Fruit fly (Drosophila melanogaster): ENCODE measurements around the gene rictor.

- TF ChIP-seq Lpt (GFP tag; optimal IDR thresholded peaks at IDR 0.05): no peak
- TF ChIP-seq Ets96B (tag; optimal IDR thresholded peaks at IDR 0.05): no peak
- no peak for TF ChIP-seq Hr39 (GFP tag; optimal IDR thresholded peaks at IDR 0.05)
- TF ChIP-seq CG10631 (GFP tag; optimal IDR thresholded peaks at IDR 0.05): no peak
- no peak for TF ChIP-seq CG31627 (GFP tag; optimal IDR thresholded peaks at IDR 0.05)
- no peak for TF ChIP-seq OdsH (GFP tag; optimal IDR thresholded peaks at IDR 0.05)
- no peak for TF ChIP-seq Met (GFP tag; optimal IDR thresholded peaks at IDR 0.05)
- no peak for TF ChIP-seq CG4318 (GFP tag; optimal IDR thresholded peaks at IDR 0.05)
- TF ChIP-seq Eip75B (GFP tag; optimal IDR thresholded peaks at IDR 0.05): no peak
Measured at dm6 chrX:19261071-19261470, at the start of gene rictor.
